Worm (Caenorhabditis elegans) whole organism, early embryonic: ENCODE results near the gene Y59E9AL.36.
"Not testable (repeated sequence)": the region's sequence is repeated elsewhere in the genome, so short reads cannot be mapped to it uniquely, and the experiment has no call there.

Experiments
- B0310.2 ChIP-seq: sonication (generic microtip); optimal IDR thresholded peaks from 2 replicates; lab custom pipeline; 2016; ENCODE audit warnings: mild to moderate bottlenecking, missing genetic modification characterization, missing compliant biosample characterization
- F13C5.2 ChIP-seq: sonication (generic microtip); optimal IDR thresholded peaks from 2 replicates; lab custom pipeline; 2017; ENCODE audit warnings: mild to moderate bottlenecking, missing genetic modification characterization, inconsistent platforms, missing compliant biosample characterization
- aly-1 ChIP-seq: sonication (generic microtip); optimal IDR thresholded peaks from 2 replicates; lab custom pipeline; 2016; ENCODE audit warnings: missing genetic modification characterization, missing compliant biosample characterization
- ama-1 ChIP-seq: fragments of 150-350 bp; optimal IDR thresholded peaks from 2 replicates; lab custom pipeline; 2014
- ceh-13 ChIP-seq: fragments of 200-800 bp; sonication (Bioruptor generic); optimal IDR thresholded peaks from 2 replicates; lab custom pipeline; 2018; ENCODE audit warnings: mild to moderate bottlenecking, missing genetic modification characterization, missing compliant biosample characterization
- ceh-36 ChIP-seq: sonication (generic microtip); optimal IDR thresholded peaks from 2 replicates; lab custom pipeline; 2016; ENCODE audit warnings: missing genetic modification characterization, inconsistent platforms, missing compliant biosample characterization
- ets-7 ChIP-seq: sonication (generic microtip); optimal IDR thresholded peaks from 2 replicates; lab custom pipeline; 2016; ENCODE audit warnings: missing genotype, missing genetic modification characterization, missing compliant biosample characterization
- flt-1 ChIP-seq: fragments of 200-800 bp; sonication (Bioruptor generic); IDR thresholded peaks from 2 replicates; pipeline ENCODE4 v1.3.6; 2022; ENCODE audit warnings: missing genetic modification characterization, missing compliant biosample characterization
- hmbx-1 ChIP-seq: sonication (generic microtip); optimal IDR thresholded peaks from 2 replicates; lab custom pipeline; 2016; ENCODE audit warnings: mild to moderate bottlenecking, missing genetic modification characterization, missing compliant biosample characterization
- hmg-4 ChIP-seq: fragments of 200-800 bp; sonication (Bioruptor generic); optimal IDR thresholded peaks from 2 replicates; lab custom pipeline; 2018; ENCODE audit warnings: mild to moderate bottlenecking, missing genetic modification characterization, missing compliant biosample characterization
- hnd-1 ChIP-seq: sonication (generic microtip); optimal IDR thresholded peaks from 2 replicates; lab custom pipeline; 2016; ENCODE audit warnings: missing genetic modification characterization, missing compliant biosample characterization
- pes-1 ChIP-seq: fragments of 200-800 bp; sonication (Bioruptor generic); IDR thresholded peaks from 2 replicates; pipeline ENCODE4 v1.3.6; 2022; ENCODE audit warnings: missing genetic modification reagents, missing genetic modification characterization, missing compliant biosample characterization
- scrt-1 ChIP-seq: fragments of 200-800 bp; sonication (Bioruptor generic); IDR thresholded peaks from 2 replicates; pipeline ENCODE4 v1.3.6; 2022; ENCODE audit warnings: missing genetic modification characterization, missing compliant biosample characterization
- sea-1 ChIP-seq: fragments of 200-800 bp; sonication (Bioruptor generic); conservative IDR thresholded peaks from 2 replicates; pipeline ENCODE4 v1.3.6; 2022; ENCODE audit warnings: missing genetic modification characterization, missing compliant biosample characterization
- tbx-11 ChIP-seq: fragments of 200-800 bp; sonication (Bioruptor generic); IDR thresholded peaks from 2 replicates; pipeline ENCODE4 v1.3.6; 2022; ENCODE audit warnings: missing genetic modification characterization, missing compliant biosample characterization
- tbx-37 ChIP-seq: fragments of 200-800 bp; sonication (Bioruptor generic); conservative IDR thresholded peaks from 2 replicates; pipeline ENCODE4 v1.3.6; 2022; ENCODE audit warnings: missing genetic modification reagents, missing genetic modification characterization, missing compliant biosample characterization
- tra-4 ChIP-seq: sonication (generic microtip); optimal IDR thresholded peaks from 2 replicates; lab custom pipeline; 2017; ENCODE audit warnings: missing genetic modification characterization, missing compliant biosample characterization

Y59E9AL.36 gene

ce11 chrIV:5171994-5172528 lies 37.2 kb downstream of the Y59E9AL.36 start:
- TF ChIP-seq sea-1 (GFP tag; lab: Robert Waterston, UW) (0 out of 2 replicates have a peak, but pooled peaks have one; percentile 29), B0310.2 (tag; lab: Kevin White, UChicago) (no peak)

- TF ChIP-seq tbx-37 (GFP tag; lab: Robert Waterston, UW) (no peak), ceh-13 (GFP tag; lab: Kevin White, UChicago) (no peak), hmg-4 (peak; percentile 24), tra-4 (tag; lab: Kevin White, UChicago) (no peak)
These were observed 39.9 kb downstream of the Y59E9AL.36 start for ce11 chrIV:5169335-5169734.

ce11 chrIV:5166030-5166429 lies 43.3 kb downstream of the Y59E9AL.36 start, which contains the start of gene ptp-5.1:
ptp-5.1 (plus strand) TSS chrIV:5166330.
- TF ChIP-seq tbx-11 (GFP tag; lab: Robert Waterston, UW) (no peak), hnd-1 (tag; lab: Kevin White, UChicago) (no peak), hmbx-1 (tag; lab: Kevin White, UChicago) (no peak), ama-1 (lab: Kevin White, UChicago) (no peak), pes-1 (GFP tag; lab: Robert Waterston, UW) (no peak), tra-4 (tag; lab: Kevin White, UChicago) (no peak), aly-1 (tag; lab: Kevin White, UChicago) (no peak), B0310.2 (tag; lab: Kevin White, UChicago) (no peak), ceh-36 (no peak), F13C5.2 (tag; lab: Kevin White, UChicago) (no peak), tbx-37 (GFP tag; lab: Robert Waterston, UW) (no peak), ceh-13 (GFP tag; lab: Kevin White, UChicago) (no peak)

ce11 chrIV:5165626-5166025 lies 43.7 kb downstream of the Y59E9AL.36 start, which contains the start of gene nspd-6:
nspd-6 (minus strand) TSS chrIV:5165726.
- not testable (repeated sequence) for TF ChIP-seq tbx-37 (GFP tag; lab: Robert Waterston, UW); scrt-1 (GFP tag; lab: Robert Waterston, UW); hnd-1 (tag; lab: Kevin White, UChicago)

ce11 chrIV:5162941-5163340 lies 46.3 kb downstream of the Y59E9AL.36 start, which contains the start of the genes nspd-3 and C24D10.2:
nspd-3 (minus strand) TSS chrIV:5163041.
C24D10.2 (plus strand) TSS chrIV:5163339.
- not testable (repeated sequence) for TF ChIP-seq hmbx-1 (tag; lab: Kevin White, UChicago); tbx-11 (GFP tag; lab: Robert Waterston, UW); B0310.2 (tag; lab: Kevin White, UChicago)

ce11 chrIV:5160171-5160570 lies 49.1 kb downstream of the Y59E9AL.36 start, which contains the start of the genes C24D10.6 and C24D10.4:
C24D10.6 (minus strand) TSS chrIV:5160248.
C24D10.4 (plus strand) TSS chrIV:5160522.
- TF ChIP-seq F13C5.2 (tag; lab: Kevin White, UChicago) (no peak), tbx-11 (GFP tag; lab: Robert Waterston, UW) (no peak), ama-1 (lab: Kevin White, UChicago) (no peak), tbx-37 (GFP tag; lab: Robert Waterston, UW) (no peak), hmbx-1 (tag; lab: Kevin White, UChicago) (no peak), hnd-1 (tag; lab: Kevin White, UChicago) (no peak), ets-7 (tag; lab: Kevin White, UChicago) (no peak), ceh-36 (no peak), tra-4 (tag; lab: Kevin White, UChicago) (no peak), B0310.2 (tag; lab: Kevin White, UChicago) (no peak), pes-1 (GFP tag; lab: Robert Waterston, UW) (no peak), hmg-4 (no peak), sea-1 (GFP tag; lab: Robert Waterston, UW) (no peak)

- TF ChIP-seq ceh-13 (GFP tag; lab: Kevin White, UChicago) (no peak), aly-1 (tag; lab: Kevin White, UChicago) (no peak), ets-7 (tag; lab: Kevin White, UChicago) (no peak), sea-1 (GFP tag; lab: Robert Waterston, UW) (no peak), pes-1 (GFP tag; lab: Robert Waterston, UW) (no peak), hnd-1 (tag; lab: Kevin White, UChicago) (no peak), scrt-1 (GFP tag; lab: Robert Waterston, UW) (no peak), hmg-4 (no peak), tbx-11 (GFP tag; lab: Robert Waterston, UW) (no peak), flt-1 (GFP tag; lab: Robert Waterston, UW) (no peak), tra-4 (tag; lab: Kevin White, UChicago) (no peak), B0310.2 (tag; lab: Kevin White, UChicago) (no peak), ceh-36 (no peak), F13C5.2 (tag; lab: Kevin White, UChicago) (no peak), hmbx-1 (tag; lab: Kevin White, UChicago) (no peak), ama-1 (lab: Kevin White, UChicago) (no peak), tbx-37 (GFP tag; lab: Robert Waterston, UW) (no peak)
These were observed 52.1 kb downstream of the Y59E9AL.36 start, which contains the start of gene C24D10.49 for ce11 chrIV:5157226-5157625. C24D10.49 (minus strand) TSS chrIV:5157326.
